Fruit fly (Drosophila melanogaster) whole organism, embryonic: Measurements from ENCODE around the gene CG2540.

Source experiments
- Asciz ChIP-seq: fragments of 200-800 bp; sonication (Bioruptor generic); optimal IDR thresholded peaks from 2 replicates; lab custom pipeline; 2017; ENCODE audit warnings: missing biosample characterization, mild to moderate bottlenecking, missing genetic modification characterization, missing genetic modification reagents
- Bdp1 ChIP-seq: fragments of 200-800 bp; sonication (Bioruptor generic); optimal IDR thresholded peaks from 3 replicates; lab custom pipeline; 2016; ENCODE audit warnings: missing biosample characterization, missing genetic modification characterization
- CG10147 ChIP-seq: fragments of 200-800 bp; sonication (Bioruptor generic); optimal IDR thresholded peaks from 2 replicates; lab custom pipeline; 2019; ENCODE audit warnings: missing biosample characterization, mild to moderate bottlenecking, missing genetic modification characterization, moderate library complexity
- CG11398 ChIP-seq: fragments of 200-800 bp; sonication (Bioruptor generic); optimal IDR thresholded peaks from 2 replicates; lab custom pipeline; 2016; ENCODE audit warnings: missing biosample characterization, missing genetic modification characterization
- CG12942 ChIP-seq: fragments of 200-800 bp; sonication (Bioruptor generic); optimal IDR thresholded peaks from 3 replicates; lab custom pipeline; 2016; ENCODE audit warnings: missing biosample characterization, missing genetic modification characterization
- CG14965 ChIP-seq: fragments of 200-800 bp; sonication (Bioruptor generic); optimal IDR thresholded peaks from 2 replicates; lab custom pipeline; 2016; ENCODE audit warnings: missing biosample characterization, missing genetic modification characterization, borderline replicate concordance
- CG15269 ChIP-seq: fragments of 200-800 bp; sonication (Bioruptor generic); optimal IDR thresholded peaks from 2 replicates; lab custom pipeline; 2018; ENCODE audit warnings: missing biosample characterization, mild to moderate bottlenecking, missing genetic modification characterization, moderate library complexity
- CG15479 ChIP-seq: fragments of 200-800 bp; sonication (Bioruptor generic); optimal IDR thresholded peaks from 3 replicates; lab custom pipeline; 2019; ENCODE audit warnings: missing biosample characterization, mild to moderate bottlenecking, missing genetic modification characterization, moderate library complexity
- CG17328 ChIP-seq: fragments of 200-800 bp; sonication (Bioruptor generic); IDR thresholded peaks from 2 replicates; pipeline ENCODE4 v1.3.6; 2022; ENCODE audit warnings: missing biosample characterization, missing genetic modification characterization
- CG17385 ChIP-seq: fragments of 200-800 bp; sonication (Bioruptor generic); optimal IDR thresholded peaks from 3 replicates; lab custom pipeline; 2018; ENCODE audit warnings: missing biosample characterization, mild to moderate bottlenecking, missing genetic modification characterization
- CG1792 ChIP-seq: fragments of 200-800 bp; sonication (Bioruptor generic); optimal IDR thresholded peaks from 2 replicates; lab custom pipeline; 2016; ENCODE audit warnings: missing biosample characterization, missing genetic modification characterization
- CG2678 ChIP-seq: fragments of 200-800 bp; sonication (Bioruptor generic); optimal IDR thresholded peaks from 3 replicates; lab custom pipeline; 2019; ENCODE audit warnings: missing biosample characterization, mild to moderate bottlenecking, missing genetic modification characterization, moderate library complexity
- CG30431 ChIP-seq: fragments of 200-800 bp; sonication (Bioruptor generic); optimal IDR thresholded peaks from 2 replicates; lab custom pipeline; 2017; ENCODE audit warnings: missing biosample characterization, missing genetic modification characterization
- CG34376 ChIP-seq: fragments of 200-800 bp; sonication (Bioruptor generic); optimal IDR thresholded peaks from 2 replicates; lab custom pipeline; 2018; ENCODE audit warnings: missing biosample characterization, mild to moderate bottlenecking, missing genetic modification characterization
- CG7987 ChIP-seq: fragments of 200-800 bp; sonication (Bioruptor generic); optimal IDR thresholded peaks from 2 replicates; lab custom pipeline; 2018; ENCODE audit warnings: missing biosample characterization, mild to moderate bottlenecking, missing genetic modification characterization, moderate library complexity
- CG8359 ChIP-seq: fragments of 200-800 bp; sonication (Bioruptor generic); optimal IDR thresholded peaks from 2 replicates; lab custom pipeline; 2017; ENCODE audit warnings: missing biosample characterization, mild to moderate bottlenecking, missing genetic modification characterization, borderline replicate concordance
- CG8388 ChIP-seq: fragments of 200-800 bp; sonication (Bioruptor generic); optimal IDR thresholded peaks from 2 replicates; lab custom pipeline; 2019; ENCODE audit warnings: missing biosample characterization, mild to moderate bottlenecking, missing genetic modification characterization, moderate library complexity
- Drgx ChIP-seq: fragments of 200-800 bp; sonication (Bioruptor generic); IDR thresholded peaks from 2 replicates; pipeline ENCODE4 v1.3.6; 2022; ENCODE audit warnings: missing biosample characterization, missing genetic modification characterization
- HLH4C ChIP-seq: fragments of 200-800 bp; sonication (Bioruptor generic); IDR thresholded peaks from 3 replicates; pipeline ENCODE4 v1.3.6; 2022; ENCODE audit warnings: missing biosample characterization, missing genetic modification characterization; ENCODE audit not compliant: partially characterized antibody
- HLH54F ChIP-seq: fragments of 200-800 bp; sonication (Bioruptor generic); optimal IDR thresholded peaks from 3 replicates; lab custom pipeline; 2016; ENCODE audit warnings: missing biosample characterization, missing genetic modification characterization
- Hr39 ChIP-seq: fragments of >200 bp; optimal IDR thresholded peaks from 2 replicates; lab custom pipeline; 2017
- Mad ChIP-seq: fragments of 200-800 bp; sonication (Bioruptor generic); optimal IDR thresholded peaks from 2 replicates; lab custom pipeline; 2016; ENCODE audit warnings: missing biosample characterization, missing genetic modification characterization
- Mes4 ChIP-seq: fragments of 200-800 bp; sonication (Bioruptor generic); optimal IDR thresholded peaks from 2 replicates; lab custom pipeline; 2016; ENCODE audit warnings: missing biosample characterization, missing genetic modification characterization
- Trl ChIP-seq, 3 experiments: fragments of >200 bp in 2 of 3; fragments of 200-800 bp in 1 of 3; sonication (Bioruptor generic) in 1 of 3; optimal IDR thresholded peaks; 2 replicates in 1 of 3; 3 replicates in 2 of 3; lab custom pipeline; 2016 to 2017; ENCODE audit warnings: missing biosample characterization in 1 of 3, missing genetic modification characterization in 1 of 3
- al ChIP-seq: fragments of 200-800 bp; sonication (Bioruptor generic); IDR thresholded peaks from 2 replicates; pipeline ENCODE4 v1.3.6; 2022; ENCODE audit warnings: missing biosample characterization, missing genetic modification characterization
- amos ChIP-seq: fragments of 200-800 bp; sonication (Bioruptor generic); IDR thresholded peaks from 2 replicates; pipeline ENCODE4 v1.3.6; 2022; ENCODE audit warnings: missing biosample characterization, missing genetic modification characterization; ENCODE audit not compliant: partially characterized antibody
- bbx ChIP-seq: fragments of 200-800 bp; sonication (Bioruptor generic); IDR thresholded peaks from 2 replicates; pipeline ENCODE4 v1.3.6; 2022; ENCODE audit warnings: missing biosample characterization, missing genetic modification characterization; ENCODE audit not compliant: partially characterized antibody
- bigmax ChIP-seq: fragments of 200-800 bp; sonication (Bioruptor generic); optimal IDR thresholded peaks from 2 replicates; lab custom pipeline; 2018; ENCODE audit warnings: missing biosample characterization, mild to moderate bottlenecking, missing genetic modification characterization
- chm ChIP-seq: fragments of 200-800 bp; sonication (Bioruptor generic); IDR thresholded peaks from 2 replicates; pipeline ENCODE4 v1.3.6; 2022; ENCODE audit warnings: missing biosample characterization, missing genetic modification characterization
- cwo ChIP-seq: fragments of 200-800 bp; sonication (Bioruptor generic); optimal IDR thresholded peaks from 3 replicates; lab custom pipeline; 2017; ENCODE audit warnings: missing biosample characterization, missing genetic modification characterization, mild to moderate bottlenecking, moderate library complexity, missing genetic modification reagents
- dan ChIP-seq: fragments of 200-800 bp; sonication (Bioruptor generic); IDR thresholded peaks from 2 replicates; pipeline ENCODE4 v1.3.6; 2022; ENCODE audit warnings: missing biosample characterization, missing genetic modification characterization
- disco-r ChIP-seq: fragments of 200-800 bp; sonication (Bioruptor generic); optimal IDR thresholded peaks from 2 replicates; lab custom pipeline; 2016; ENCODE audit warnings: missing biosample characterization, missing genetic modification characterization
- dmrt11E ChIP-seq: fragments of 200-800 bp; sonication (Bioruptor generic); optimal IDR thresholded peaks from 3 replicates; lab custom pipeline; 2018; ENCODE audit warnings: missing biosample characterization, mild to moderate bottlenecking, missing genetic modification characterization, moderate library complexity
- fru ChIP-seq: fragments of >200 bp; optimal IDR thresholded peaks from 2 replicates; lab custom pipeline; 2017
- fu2 ChIP-seq: fragments of 200-800 bp; sonication (Bioruptor generic); optimal IDR thresholded peaks from 2 replicates; lab custom pipeline; 2016; ENCODE audit warnings: missing biosample characterization, missing genetic modification characterization
- gce ChIP-seq: fragments of 200-800 bp; sonication (Bioruptor generic); IDR thresholded peaks from 3 replicates; pipeline ENCODE4 v1.3.6; 2022; ENCODE audit warnings: missing biosample characterization, missing genetic modification characterization
- gfzf ChIP-seq: fragments of 200-800 bp; sonication (Bioruptor generic); optimal IDR thresholded peaks from 2 replicates; lab custom pipeline; 2016; ENCODE audit warnings: missing biosample characterization, mild to moderate bottlenecking, missing genetic modification characterization, moderate library complexity
- grau ChIP-seq: fragments of 200-800 bp; optimal IDR thresholded peaks from 3 replicates; lab custom pipeline; 2019; ENCODE audit warnings: missing biosample characterization, mild to moderate bottlenecking, missing genetic modification characterization, moderate library complexity
- grn ChIP-seq: fragments of 200-800 bp; sonication (Bioruptor generic); optimal IDR thresholded peaks from 3 replicates; lab custom pipeline; 2017; ENCODE audit warnings: missing biosample characterization, missing genetic modification characterization
- gro ChIP-seq: fragments of 200-800 bp; sonication (Bioruptor generic); optimal IDR thresholded peaks from 2 replicates; lab custom pipeline; 2016; ENCODE audit warnings: missing biosample characterization, missing genetic modification characterization
- gsb ChIP-seq: fragments of 200-800 bp; sonication (Bioruptor generic); IDR thresholded peaks from 2 replicates; pipeline ENCODE4 v1.3.6; 2022; ENCODE audit warnings: missing biosample characterization, missing genetic modification characterization
- insv ChIP-seq, 2 experiments: fragments of 200-800 bp; sonication (Bioruptor generic); optimal IDR thresholded peaks; 3 replicates each; lab custom pipeline; 2016 to 2018; ENCODE audit warnings: missing biosample characterization in 2 of 2, missing genetic modification characterization in 2 of 2
- lab ChIP-seq: fragments of 200-800 bp; sonication (Bioruptor generic); optimal IDR thresholded peaks from 3 replicates; lab custom pipeline; 2017; ENCODE audit warnings: missing biosample characterization, missing genetic modification characterization, mild to moderate bottlenecking, moderate library complexity, missing genetic modification reagents
- luna ChIP-seq: fragments of 200-800 bp; sonication (Bioruptor generic); optimal IDR thresholded peaks from 2 replicates; lab custom pipeline; 2016; ENCODE audit warnings: missing biosample characterization, missing genetic modification characterization
- odd ChIP-seq: fragments of 200-800 bp; sonication (Bioruptor generic); optimal IDR thresholded peaks from 2 replicates; lab custom pipeline; 2017; ENCODE audit warnings: missing biosample characterization, mild to moderate bottlenecking, missing genetic modification characterization
- org-1 ChIP-seq: fragments of 200-800 bp; sonication (Bioruptor generic); optimal IDR thresholded peaks from 2 replicates; lab custom pipeline; 2017; ENCODE audit warnings: missing biosample characterization, missing genetic modification characterization
- ranshi ChIP-seq: fragments of 200-800 bp; sonication (Bioruptor generic); IDR thresholded peaks from 2 replicates; pipeline ENCODE4 v1.3.6; 2022; ENCODE audit warnings: missing biosample characterization, missing genetic modification characterization
- rib ChIP-seq: fragments of 200-800 bp; sonication (Bioruptor generic); IDR thresholded peaks from 2 replicates; pipeline ENCODE4 v1.3.6; 2022; ENCODE audit warnings: missing biosample characterization, missing genetic modification characterization
- row ChIP-seq: fragments of 200-800 bp; sonication (Bioruptor generic); IDR thresholded peaks from 3 replicates; pipeline ENCODE4 v1.3.6; 2022; ENCODE audit warnings: missing biosample characterization, missing genetic modification characterization
- wek ChIP-seq: fragments of 200-800 bp; sonication (Bioruptor generic); optimal IDR thresholded peaks from 3 replicates; lab custom pipeline; 2018; ENCODE audit warnings: missing biosample characterization, mild to moderate bottlenecking, missing genetic modification characterization, moderate library complexity
- zen ChIP-seq: fragments of 200-800 bp; sonication (Bioruptor generic); optimal IDR thresholded peaks from 3 replicates; lab custom pipeline; 2018; ENCODE audit warnings: missing biosample characterization, mild to moderate bottlenecking, missing genetic modification characterization, moderate library complexity

CG2540 gene

DNA sequence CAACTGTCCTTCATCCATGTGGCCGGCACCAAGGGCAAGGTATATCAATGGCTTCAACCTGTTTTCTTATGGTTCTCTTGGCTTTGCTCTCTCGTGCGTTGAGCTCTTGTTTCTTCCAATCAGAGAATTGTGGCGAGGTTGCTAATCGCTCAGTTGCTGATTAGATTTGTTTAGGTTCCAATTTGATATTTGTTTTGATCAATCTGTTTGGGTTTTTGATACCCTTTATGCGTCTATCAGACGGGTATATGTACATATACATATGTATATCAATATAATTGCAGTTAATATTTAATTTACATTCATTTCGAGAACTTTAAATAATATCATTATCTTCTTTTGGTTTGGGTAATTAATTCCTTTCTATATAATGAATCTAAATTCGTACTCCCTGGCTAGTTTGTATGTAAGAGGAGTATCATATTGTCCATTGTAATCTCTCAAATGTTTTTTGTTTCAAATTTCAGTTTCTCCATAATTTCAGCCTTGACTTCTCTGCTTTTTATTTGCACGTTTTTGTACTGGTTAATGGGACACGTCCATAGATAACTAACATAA, 16.4 kb upstream of the CG2540 start (continued):
- no peak for TF ChIP-seq dmrt11E (tag; lab: Kevin White, UChicago)
- no peak for TF ChIP-seq HLH4C (GFP tag; lab: Robert Waterston, UW)
- TF ChIP-seq row (GFP tag; lab: Robert Waterston, UW): peak; percentile 51; the same call in 2 of the 3 replicates
- TF ChIP-seq grn: peak; percentile 55
- TF ChIP-seq odd (GFP tag; lab: Kevin White, UChicago): no peak
- no peak for TF ChIP-seq CG15479 (GFP tag; lab: Kevin White, UChicago)
- no peak for TF ChIP-seq CG12942 (GFP tag; lab: Kevin White, UChicago)
- no peak for TF ChIP-seq CG17385 (GFP tag; lab: Kevin White, UChicago)
- no peak for TF ChIP-seq amos (GFP tag; lab: Robert Waterston, UW)
- TF ChIP-seq CG7987 (GFP tag; lab: Kevin White, UChicago): no peak
- TF ChIP-seq CG34376 (GFP tag; lab: Kevin White, UChicago): peak; percentile 13
- no peak for TF ChIP-seq CG8359
- no peak for TF ChIP-seq CG14965 (GFP tag; lab: Kevin White, UChicago)
- no peak for TF ChIP-seq wek (GFP tag; lab: Kevin White, UChicago)
- TF ChIP-seq CG11398 (GFP tag; lab: Kevin White, UChicago): no peak
- TF ChIP-seq Trl (optimal IDR thresholded peaks at IDR 0.05; lab: Kevin White, UChicago): peak in 1 of 2 experiments; percentile 22
- no peak for TF ChIP-seq Trl (GFP tag; optimal IDR thresholded peaks at IDR 0.05; lab: Kevin White, UChicago)
- 0 out of 2 replicates have a peak, but pooled peaks have one; percentile 6 for TF ChIP-seq al (GFP tag; lab: Robert Waterston, UW)
- no peak for TF ChIP-seq Mes4 (GFP tag; lab: Kevin White, UChicago)
- TF ChIP-seq Asciz: no peak
- TF ChIP-seq luna (GFP tag; lab: Kevin White, UChicago): no peak
- peak; percentile 30 for TF ChIP-seq zen
- TF ChIP-seq gfzf (GFP tag; lab: Kevin White, UChicago): no peak
- peak; percentile 45 for TF ChIP-seq grau (tag; lab: Kevin White, UChicago)
- no peak for TF ChIP-seq disco-r
- TF ChIP-seq CG30431 (GFP tag; lab: Kevin White, UChicago): no peak
- TF ChIP-seq gce (GFP tag; lab: Robert Waterston, UW): no peak
- TF ChIP-seq HLH54F: no peak
- no peak for TF ChIP-seq gsb (GFP tag; lab: Robert Waterston, UW)
- TF ChIP-seq Bdp1: no peak
- peak; percentile 35 for TF ChIP-seq CG2678 (tag; lab: Kevin White, UChicago)
- TF ChIP-seq lab (GFP tag; lab: Kevin White, UChicago): peak; percentile 41
- peak; percentile 59 for TF ChIP-seq cwo (GFP tag; lab: Kevin White, UChicago)
- no peak for TF ChIP-seq Drgx (GFP tag; lab: Robert Waterston, UW)
- TF ChIP-seq insv (GFP tag; optimal IDR thresholded peaks at IDR 0.05; lab: Kevin White, UChicago): peak; percentile 66 to 94
- peak; percentile 8 for TF ChIP-seq CG15269 (tag; lab: Kevin White, UChicago)
- TF ChIP-seq CG8388 (GFP tag; lab: Kevin White, UChicago): no peak
- no peak for TF ChIP-seq ranshi
- TF ChIP-seq bigmax (GFP tag; lab: Kevin White, UChicago): no peak
- TF ChIP-seq CG10147 (GFP tag; lab: Kevin White, UChicago): no peak
- TF ChIP-seq fu2: no peak
- no peak for TF ChIP-seq bbx (GFP tag; lab: Robert Waterston, UW)
- TF ChIP-seq dan (GFP tag; lab: Robert Waterston, UW): no peak
- TF ChIP-seq rib (GFP tag; lab: Robert Waterston, UW): no peak
- no peak for TF ChIP-seq Hr39
- TF ChIP-seq fru (lab: Kevin White, UChicago): no peak
- TF ChIP-seq gro (GFP tag; lab: Kevin White, UChicago): no peak
- no peak for TF ChIP-seq org-1
- TF ChIP-seq Mad: no peak
- TF ChIP-seq CG1792 (GFP tag; lab: Kevin White, UChicago): no peak
- TF ChIP-seq CG17328 (GFP tag; lab: Robert Waterston, UW): no peak
- TF ChIP-seq chm (GFP tag; lab: Robert Waterston, UW): no peak
